Worm (Caenorhabditis elegans): Measurements from ENCODE around the gene K04E7.1.

ce11 chrX:6460123-6460522, 1.7 kb upstream of the K04E7.1 start:
- TF ChIP-seq klf-2 (GFP tag; conservative IDR thresholded peaks at IDR 0.05) (no peak), cog-1 (tag; optimal IDR thresholded peaks at IDR 0.05) (no peak), T22C8.4 (GFP tag; IDR thresholded peaks at IDR 0.05) (no peak), med-1 (GFP tag; optimal IDR thresholded peaks at IDR 0.05; ENCODE audit: insufficient read depth) (no peak), ztf-23 (GFP tag; IDR thresholded peaks at IDR 0.05) (no peak), flt-1 (GFP tag; IDR thresholded peaks at IDR 0.05) (no peak)

Measured in whole organism, midembryonic.